Worm (Caenorhabditis elegans) whole organism, L1 larva: ENCODE measurements around the gene lips-13.

Experiments
- C04F5.9 ChIP-seq: sonication (generic microtip); optimal IDR thresholded peaks from 2 replicates; lab custom pipeline; 2016; ENCODE audit warnings: missing genetic modification characterization, missing compliant biosample characterization
- C16A3.4 ChIP-seq: fragments of 150-350 bp; optimal IDR thresholded peaks from 2 replicates; lab custom pipeline; 2014; ENCODE audit warnings: missing biosample characterization, missing genetic modification characterization
- Y116A8C.19 ChIP-seq: sonication (generic microtip); optimal IDR thresholded peaks from 2 replicates; lab custom pipeline; 2016; ENCODE audit warnings: missing compliant biosample characterization, missing genetic modification characterization, borderline replicate concordance
- ceh-82 ChIP-seq, 3 experiments: fragments of 150-350 bp in 1 of 3; sonication (generic microtip) in 2 of 3; optimal IDR thresholded peaks; 2 replicates each; lab custom pipeline; 2014 to 2017; ENCODE audit warnings: missing biosample characterization in 3 of 3, missing genetic modification characterization in 3 of 3
- ceh-88 ChIP-seq: fragments of 200-800 bp; sonication (Bioruptor generic); IDR thresholded peaks from 2 replicates; pipeline ENCODE4 v1.3.6; 2022; ENCODE audit warnings: missing genetic modification characterization, missing compliant biosample characterization
- ceh-90 ChIP-seq: sonication (generic microtip); optimal IDR thresholded peaks from 2 replicates; lab custom pipeline; 2016; ENCODE audit warnings: missing genetic modification characterization, missing compliant biosample characterization
- dpl-1 ChIP-seq, 3 experiments: fragments of 150-350 bp in 2 of 3; sonication (generic microtip) in 1 of 3; optimal IDR thresholded peaks; 2 replicates each; lab custom pipeline; 2014 to 2017; ENCODE audit warnings: missing biosample characterization in 3 of 3, missing genetic modification characterization in 3 of 3, missing genetic modification reagents in 3 of 3
- dsc-1 ChIP-seq: sonication (generic microtip); optimal IDR thresholded peaks from 2 replicates; lab custom pipeline; 2016; ENCODE audit warnings: mild to moderate bottlenecking, missing genetic modification characterization, missing compliant biosample characterization
- efl-1 ChIP-seq, 4 experiments: fragments of 150-350 bp; optimal IDR thresholded peaks in 3 of 4; peaks in 1 of 4; 1 replicate in 1 of 4; 2 replicates in 3 of 4; lab custom pipeline; 2014; ENCODE audit warnings: missing biosample characterization in 2 of 4, missing genetic modification characterization in 2 of 4, missing genetic modification reagents in 2 of 4
- efl-3 ChIP-seq: fragments of 200-800 bp; sonication (Bioruptor generic); optimal IDR thresholded peaks from 2 replicates; lab custom pipeline; 2018; ENCODE audit warnings: mild to moderate bottlenecking, missing genetic modification characterization, missing compliant biosample characterization
- egl-13 ChIP-seq: sonication (generic microtip); optimal IDR thresholded peaks from 2 replicates; lab custom pipeline; 2016; ENCODE audit warnings: missing genotype, missing genetic modification reagents, missing genetic modification characterization, missing compliant biosample characterization
- ets-5 ChIP-seq: fragments of 200-800 bp; sonication (Bioruptor generic); IDR thresholded peaks from 2 replicates; pipeline ENCODE4 v1.3.6; 2022; ENCODE audit warnings: missing genetic modification characterization, missing compliant biosample characterization
- hlh-17 ChIP-seq: fragments of 200-800 bp; sonication (Bioruptor generic); optimal IDR thresholded peaks from 2 replicates; lab custom pipeline; 2018; ENCODE audit warnings: missing genetic modification characterization, mild to moderate bottlenecking, missing compliant biosample characterization, moderate library complexity, borderline replicate concordance
- hpl-2 ChIP-seq: fragments of 150-350 bp; optimal IDR thresholded peaks from 2 replicates; lab custom pipeline; 2014; ENCODE audit warnings: missing biosample characterization, missing genetic modification reagents, missing genetic modification characterization
- lin-35 ChIP-seq, 2 experiments: fragments of 150-350 bp; optimal IDR thresholded peaks; 2 replicates each; lab custom pipeline; 2014; ENCODE audit warnings: missing biosample characterization in 2 of 2, missing genetic modification characterization in 2 of 2, missing genetic modification reagents in 2 of 2
- lir-3 ChIP-seq: sonication (generic microtip); optimal IDR thresholded peaks from 2 replicates; lab custom pipeline; 2016; ENCODE audit warnings: mild to moderate bottlenecking, missing genetic modification characterization, moderate library complexity, missing compliant biosample characterization; ENCODE audit not compliant: poor library complexity
- mdl-1 ChIP-seq, 2 experiments: fragments of 150-350 bp; optimal IDR thresholded peaks; 2 replicates each; lab custom pipeline; 2014 to 2017; ENCODE audit warnings: missing biosample characterization in 2 of 2, missing genetic modification characterization in 2 of 2, inconsistent platforms in 1 of 2
- mep-1 ChIP-seq: fragments of 150-350 bp; optimal IDR thresholded peaks from 2 replicates; lab custom pipeline; 2014; ENCODE audit warnings: missing biosample characterization, missing genetic modification characterization
- nhr-11 ChIP-seq: fragments of 150-350 bp; optimal IDR thresholded peaks from 2 replicates; lab custom pipeline; 2014; ENCODE audit warnings: missing biosample characterization, missing genetic modification characterization
- nhr-19 ChIP-seq: fragments of 200-800 bp; sonication (Bioruptor generic); conservative IDR thresholded peaks from 2 replicates; pipeline ENCODE4 v1.3.6; 2022; ENCODE audit warnings: missing genetic modification characterization, missing compliant biosample characterization
- nhr-237 ChIP-seq: fragments of 150-350 bp; optimal IDR thresholded peaks from 2 replicates; lab custom pipeline; 2014; ENCODE audit warnings: missing biosample characterization, missing genetic modification characterization
- nhr-28 ChIP-seq: fragments of 150-350 bp; optimal IDR thresholded peaks from 2 replicates; lab custom pipeline; 2014; ENCODE audit warnings: missing biosample characterization, missing genetic modification characterization
- nhr-47 ChIP-seq: sonication (generic microtip); optimal IDR thresholded peaks from 2 replicates; lab custom pipeline; 2016; ENCODE audit warnings: mild to moderate bottlenecking, missing genetic modification characterization, moderate library complexity, missing compliant biosample characterization
- nhr-71 ChIP-seq: sonication (generic microtip); optimal IDR thresholded peaks from 2 replicates; lab custom pipeline; 2016; ENCODE audit warnings: mild to moderate bottlenecking, missing genetic modification characterization, moderate library complexity, missing compliant biosample characterization
- nhr-76 ChIP-seq: sonication (generic microtip); optimal IDR thresholded peaks from 2 replicates; lab custom pipeline; 2017; ENCODE audit warnings: missing biosample characterization, missing genetic modification characterization
- nhr-85 ChIP-seq: sonication (generic microtip); peaks from one replicate; lab custom pipeline; 2016; ENCODE audit warnings: missing genetic modification characterization, inconsistent platforms, missing compliant biosample characterization
- pag-3 ChIP-seq: sonication (generic microtip); optimal IDR thresholded peaks from 2 replicates; lab custom pipeline; 2017; ENCODE audit warnings: missing genetic modification characterization, mild to moderate bottlenecking, missing compliant biosample characterization, antibody characterized with exemption, borderline replicate concordance; ENCODE audit not compliant: insufficient read depth
- pqm-1 ChIP-seq: sonication (generic microtip); optimal IDR thresholded peaks from 3 replicates; lab custom pipeline; 2017; ENCODE audit warnings: missing biosample characterization, missing genetic modification characterization
- rnt-1 ChIP-seq: sonication (generic microtip); optimal IDR thresholded peaks from 2 replicates; lab custom pipeline; 2016; ENCODE audit warnings: mild to moderate bottlenecking, missing genetic modification characterization, moderate library complexity, missing compliant biosample characterization
- snpc-4 ChIP-seq: fragments of 150-350 bp; optimal IDR thresholded peaks from 2 replicates; lab custom pipeline; 2014; ENCODE audit warnings: missing biosample characterization, missing genetic modification characterization
- sptf-1 ChIP-seq: fragments of 150-350 bp; optimal IDR thresholded peaks from 2 replicates; lab custom pipeline; 2014; ENCODE audit warnings: missing biosample characterization, missing genetic modification characterization
- sup-37 ChIP-seq: fragments of 200-800 bp; sonication (Bioruptor generic); optimal IDR thresholded peaks from 2 replicates; lab custom pipeline; 2018; ENCODE audit warnings: mild to moderate bottlenecking, missing genetic modification characterization, missing compliant biosample characterization
- tlp-1 ChIP-seq: fragments of 150-350 bp; optimal IDR thresholded peaks from 2 replicates; lab custom pipeline; 2014; ENCODE audit warnings: missing biosample characterization, missing genetic modification characterization
- unc-86 ChIP-seq: sonication (generic microtip); optimal IDR thresholded peaks from 2 replicates; lab custom pipeline; 2016; ENCODE audit warnings: missing genetic modification characterization, missing compliant biosample characterization
- ztf-11 ChIP-seq, 2 experiments: sonication (generic microtip); optimal IDR thresholded peaks; 2 replicates each; lab custom pipeline; 2016 to 2017; ENCODE audit warnings: missing genetic modification characterization in 2 of 2, missing biosample characterization in 1 of 2, missing compliant biosample characterization in 1 of 2

The lips-13 gene

ce11 chrII:1130241-1130640 is 12.4 kb upstream of the lips-13 start:
- TF ChIP-seq nhr-71, result no peak
- TF ChIP-seq nhr-85, result peak; percentile 9

- no peak for TF ChIP-seq C04F5.9 (tag; lab: Kevin White, UChicago)
- TF ChIP-seq, all 84 proteins: peak for 0
Measured at ce11 chrII:1127676-1128075, 9.8 kb upstream of the lips-13 start, which contains the start of gene taf-6.1. Gene taf-6.1 (plus strand): TSS chrII:1127976.

DNA sequence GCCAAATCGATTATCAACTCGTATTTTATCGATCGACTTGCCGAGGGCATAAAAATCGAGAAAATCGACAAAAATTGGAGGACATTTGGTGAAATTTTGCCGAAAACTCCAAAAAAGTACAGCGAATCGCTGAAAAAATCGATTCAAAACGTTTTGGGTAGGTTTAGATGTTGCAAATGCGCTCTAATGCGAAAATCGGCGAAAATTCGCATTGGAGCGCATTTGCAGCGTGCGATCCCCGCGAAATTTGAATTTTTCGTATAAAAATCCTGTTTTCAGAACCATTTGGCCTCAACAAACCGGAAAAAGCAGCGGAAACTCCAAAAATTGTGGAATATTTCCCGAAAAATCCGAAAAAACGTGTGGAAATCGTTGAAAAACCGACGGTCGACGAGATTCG is 8.6 kb upstream of the lips-13 start:
- TF ChIP-seq Y116A8C.19 (no peak), sup-37 (GFP tag; lab: Kevin White, UChicago) (no peak), unc-86 (tag; lab: Kevin White, UChicago) (no peak), nhr-19 (GFP tag; lab: Robert Waterston, UW) (no peak), ceh-88 (GFP tag; lab: Robert Waterston, UW) (no peak), lin-35 (GFP tag; optimal IDR thresholded peaks at IDR 0.05; lab: Kevin White, UChicago) (no peak), ztf-11 (tag; optimal IDR thresholded peaks at IDR 0.05; lab: Kevin White, UChicago) (no peak), snpc-4 (tag; lab: Kevin White, UChicago) (no peak), ets-5 (GFP tag; lab: Robert Waterston, UW) (no peak), nhr-47 (no peak)
- TF ChIP-seq, all 84 proteins: peak for 0

DNA sequence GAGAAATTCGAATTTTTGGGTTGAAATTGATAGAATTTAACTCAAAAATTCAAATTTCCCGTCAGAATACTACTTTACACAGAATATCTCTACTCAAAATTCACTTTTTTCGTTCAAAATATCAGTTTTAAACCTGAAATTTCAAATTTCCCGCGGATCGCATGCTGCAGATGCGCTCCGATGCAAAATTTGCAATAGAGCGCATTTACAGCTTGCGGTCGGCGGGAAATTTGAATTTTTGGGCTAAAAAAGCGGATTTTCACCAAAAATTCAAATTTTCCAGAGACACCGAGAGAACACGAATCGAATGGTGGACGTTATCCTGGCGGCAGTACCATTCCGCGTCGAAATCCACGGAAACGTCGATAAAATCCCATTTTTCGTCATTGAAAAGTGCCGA is 6.9 kb upstream of the lips-13 start:
- TF ChIP-seq efl-3 (GFP tag; lab: Kevin White, UChicago) (no peak), efl-1 (optimal IDR thresholded peaks at IDR 0.05; lab: Kevin White, UChicago) (no peak), efl-1 (GFP tag; optimal IDR thresholded peaks at IDR 0.05 in 1 of 2; lab: Kevin White, UChicago) (peak in 1 of 2 experiments; percentile 84)

- TF ChIP-seq ceh-88 (GFP tag; lab: Robert Waterston, UW), result no peak
- peak; percentile 52 for TF ChIP-seq rnt-1 (tag; lab: Kevin White, UChicago)
- TF ChIP-seq egl-13 (tag; lab: Kevin White, UChicago), result no peak
- TF ChIP-seq ceh-90 (tag; lab: Kevin White, UChicago), result peak; percentile 56
- no peak for TF ChIP-seq nhr-71
- peak in 1 of 3 experiments; percentile 28 for TF ChIP-seq dpl-1 (GFP tag; optimal IDR thresholded peaks at IDR 0.05; lab: Kevin White, UChicago)
- TF ChIP-seq snpc-4 (tag; lab: Kevin White, UChicago), result no peak
- TF ChIP-seq mep-1 (tag; lab: Kevin White, UChicago), result peak; percentile 1
- TF ChIP-seq efl-1 (optimal IDR thresholded peaks at IDR 0.05; lab: Kevin White, UChicago), result peak in 1 of 2 experiments; percentile 8
- TF ChIP-seq efl-1 (GFP tag; optimal IDR thresholded peaks at IDR 0.05 in 1 of 2; lab: Kevin White, UChicago), result peak; percentile 38 to 82
- TF ChIP-seq nhr-28 (tag; lab: Kevin White, UChicago), result no peak
- TF ChIP-seq hpl-2 (GFP tag; lab: Kevin White, UChicago), result no peak
- no peak for TF ChIP-seq mdl-1 (tag; optimal IDR thresholded peaks at IDR 0.05; lab: Kevin White, UChicago)
Measured at ce11 chrII:1123208-1123607, 5.4 kb upstream of the lips-13 start, which contains the start of the genes sut-1 and eri-3. Gene sut-1 (minus strand): TSS chrII:1123265. Gene eri-3 (plus strand): TSS chrII:1123534.

- TF ChIP-seq nhr-28 (tag; lab: Kevin White, UChicago) (no peak), snpc-4 (tag; lab: Kevin White, UChicago) (peak; percentile 81), ceh-90 (tag; lab: Kevin White, UChicago) (no peak), C16A3.4 (tag; lab: Kevin White, UChicago) (no peak)
Measured at ce11 chrII:1116521-1116920, 1.3 kb downstream of the lips-13 start.

ce11 chrII:1114133-1114532 is 3.7 kb downstream of the lips-13 start, which contains the start of gene lips-12:
Gene lips-12 (minus strand): TSS chrII:1114233.
- TF ChIP-seq tlp-1 (tag; lab: Kevin White, UChicago), result no peak
- TF ChIP-seq pqm-1, result no peak
- TF ChIP-seq ceh-88 (GFP tag; lab: Robert Waterston, UW), result no peak
- no peak for TF ChIP-seq lir-3 (tag; lab: Kevin White, UChicago)
- no peak for TF ChIP-seq ztf-11 (tag; optimal IDR thresholded peaks at IDR 0.05; lab: Kevin White, UChicago)
- no peak for TF ChIP-seq nhr-76 (tag; lab: Kevin White, UChicago)
- no peak for TF ChIP-seq hpl-2 (GFP tag; lab: Kevin White, UChicago)
- TF ChIP-seq nhr-237 (tag; lab: Kevin White, UChicago), result no peak
- no peak for TF ChIP-seq sptf-1 (tag; lab: Kevin White, UChicago)
- TF ChIP-seq hlh-17 (GFP tag; lab: Kevin White, UChicago), result no peak
- TF ChIP-seq dsc-1 (tag; lab: Kevin White, UChicago), result no peak
- TF ChIP-seq Y116A8C.19, result no peak
- no peak for TF ChIP-seq ceh-82 (tag; optimal IDR thresholded peaks at IDR 0.05; lab: Kevin White, UChicago)
- TF ChIP-seq rnt-1 (tag; lab: Kevin White, UChicago), result no peak
- no peak for TF ChIP-seq pag-3 (tag; lab: Kevin White, UChicago)
- no peak for TF ChIP-seq nhr-11
